Fruit fly (Drosophila melanogaster) whole organism, embryonic: ENCODE data around the gene CG15717.

Experiments used
- Antp ChIP-seq: fragments of 200-800 bp; sonication (Bioruptor generic); optimal IDR thresholded peaks from 3 replicates; lab custom pipeline; 2016; ENCODE audit warnings: missing biosample characterization, missing genetic modification characterization
- Blimp-1 ChIP-seq: fragments of 200-800 bp; sonication (Bioruptor generic); optimal IDR thresholded peaks from 3 replicates; lab custom pipeline; 2018; ENCODE audit warnings: missing biosample characterization, missing genetic modification characterization, mild to moderate bottlenecking, moderate library complexity, missing genetic modification reagents
- Bteb2 ChIP-seq: fragments of 200-800 bp; sonication (Bioruptor generic); optimal IDR thresholded peaks from 2 replicates; lab custom pipeline; 2016; ENCODE audit warnings: missing biosample characterization, missing genetic modification characterization
- C15 ChIP-seq: fragments of 200-800 bp; sonication (Bioruptor generic); IDR thresholded peaks from 3 replicates; pipeline ENCODE4 v1.3.6; 2022; ENCODE audit warnings: missing biosample characterization, missing genetic modification characterization
- CG12236 ChIP-seq: fragments of 200-800 bp; sonication (Bioruptor generic); optimal IDR thresholded peaks from 2 replicates; lab custom pipeline; 2016; ENCODE audit warnings: missing biosample characterization, missing genetic modification characterization
- CG13424 ChIP-seq: fragments of 200-800 bp; sonication (Bioruptor generic); optimal IDR thresholded peaks from 2 replicates; lab custom pipeline; 2019; ENCODE audit warnings: missing biosample characterization, mild to moderate bottlenecking, missing genetic modification characterization, moderate library complexity
- CG13624 ChIP-seq: fragments of 200-800 bp; sonication (Bioruptor generic); optimal IDR thresholded peaks from 2 replicates; lab custom pipeline; 2016; ENCODE audit warnings: missing biosample characterization, missing genetic modification characterization
- CG15601 ChIP-seq: fragments of 200-800 bp; sonication (Bioruptor generic); optimal IDR thresholded peaks from 3 replicates; lab custom pipeline; 2019; ENCODE audit warnings: missing biosample characterization, mild to moderate bottlenecking, missing genetic modification characterization, moderate library complexity
- CG17361 ChIP-seq: fragments of 200-800 bp; sonication (Bioruptor generic); IDR thresholded peaks from 3 replicates; pipeline ENCODE4 v1.3.6; 2022; ENCODE audit warnings: missing biosample characterization, missing genetic modification characterization
- CG18599 ChIP-seq: fragments of 200-800 bp; sonication (Bioruptor generic); optimal IDR thresholded peaks from 3 replicates; lab custom pipeline; 2017; ENCODE audit warnings: missing biosample characterization, missing genetic modification characterization, mild to moderate bottlenecking, moderate library complexity, missing genetic modification reagents
- CG18764 ChIP-seq: fragments of 200-800 bp; sonication (Bioruptor generic); optimal IDR thresholded peaks from 3 replicates; lab custom pipeline; 2016; ENCODE audit warnings: missing biosample characterization, missing genetic modification characterization
- CG2116 ChIP-seq: fragments of 200-800 bp; sonication (Bioruptor generic); optimal IDR thresholded peaks from 3 replicates; lab custom pipeline; 2018; ENCODE audit warnings: missing biosample characterization, mild to moderate bottlenecking, missing genetic modification characterization
- CG2202 ChIP-seq: fragments of 200-800 bp; sonication (Bioruptor generic); optimal IDR thresholded peaks from 2 replicates; lab custom pipeline; 2018; ENCODE audit warnings: missing biosample characterization, mild to moderate bottlenecking, missing genetic modification characterization
- CG2678 ChIP-seq: fragments of 200-800 bp; sonication (Bioruptor generic); optimal IDR thresholded peaks from 3 replicates; lab custom pipeline; 2019; ENCODE audit warnings: missing biosample characterization, mild to moderate bottlenecking, missing genetic modification characterization, moderate library complexity
- CG3163 ChIP-seq: fragments of 200-800 bp; sonication (Bioruptor generic); optimal IDR thresholded peaks from 3 replicates; lab custom pipeline; 2016; ENCODE audit warnings: missing biosample characterization, missing genetic modification characterization
- CG32772 ChIP-seq: fragments of 200-800 bp; sonication (Bioruptor generic); IDR thresholded peaks from 2 replicates; pipeline ENCODE4 v1.3.6; 2022; ENCODE audit warnings: missing biosample characterization, missing genetic modification characterization
- CG3838 ChIP-seq: fragments of 200-800 bp; sonication (Bioruptor generic); optimal IDR thresholded peaks from 3 replicates; lab custom pipeline; 2016; ENCODE audit warnings: missing biosample characterization, missing genetic modification characterization
- CG3847 ChIP-seq: fragments of 200-800 bp; sonication (Bioruptor generic); IDR thresholded peaks from 2 replicates; pipeline ENCODE4 v1.3.6; 2022; ENCODE audit warnings: missing biosample characterization, missing genetic modification characterization
- CG4360 ChIP-seq: fragments of 200-800 bp; sonication (Bioruptor generic); IDR thresholded peaks from 2 replicates; pipeline ENCODE4 v1.3.6; 2022; ENCODE audit warnings: missing biosample characterization, missing genetic modification characterization
- CG4707 ChIP-seq: fragments of 200-800 bp; sonication (Bioruptor generic); optimal IDR thresholded peaks from 2 replicates; lab custom pipeline; 2018; ENCODE audit warnings: missing biosample characterization, mild to moderate bottlenecking, missing genetic modification characterization, moderate library complexity
- CG6791 ChIP-seq: fragments of 200-800 bp; sonication (Bioruptor generic); IDR thresholded peaks from 3 replicates; pipeline ENCODE4 v1.3.6; 2022; ENCODE audit warnings: missing biosample characterization, missing genetic modification characterization; ENCODE audit not compliant: partially characterized antibody
- CG6854 ChIP-seq: fragments of 200-800 bp; sonication (Bioruptor generic); optimal IDR thresholded peaks from 3 replicates; lab custom pipeline; 2017; ENCODE audit warnings: missing biosample characterization, mild to moderate bottlenecking, missing genetic modification characterization
- CG8944 ChIP-seq: fragments of 200-800 bp; sonication (Bioruptor generic); optimal IDR thresholded peaks from 3 replicates; lab custom pipeline; 2016; ENCODE audit warnings: missing biosample characterization, missing genetic modification characterization
- Dp ChIP-seq: fragments of 200-800 bp; sonication (Bioruptor generic); optimal IDR thresholded peaks from 2 replicates; lab custom pipeline; 2018; ENCODE audit warnings: missing biosample characterization, mild to moderate bottlenecking, missing genetic modification characterization, moderate library complexity
- Drgx ChIP-seq: fragments of 200-800 bp; sonication (Bioruptor generic); IDR thresholded peaks from 2 replicates; pipeline ENCODE4 v1.3.6; 2022; ENCODE audit warnings: missing biosample characterization, missing genetic modification characterization
- Eip74EF ChIP-seq, 2 experiments: fragments of 200-800 bp in 1 of 2; fragments of >200 bp in 1 of 2; sonication (Bioruptor generic) in 1 of 2; optimal IDR thresholded peaks; 2 replicates each; lab custom pipeline; 2017 to 2019; ENCODE audit warnings: missing biosample characterization in 2 of 2, missing genetic modification characterization in 2 of 2, mild to moderate bottlenecking in 1 of 2, moderate library complexity in 1 of 2
- H15 ChIP-seq: fragments of 200-800 bp; sonication (Bioruptor generic); IDR thresholded peaks from 3 replicates; pipeline ENCODE4 v1.3.6; 2022; ENCODE audit warnings: missing biosample characterization, missing genetic modification characterization
- HLH4C ChIP-seq: fragments of 200-800 bp; sonication (Bioruptor generic); IDR thresholded peaks from 3 replicates; pipeline ENCODE4 v1.3.6; 2022; ENCODE audit warnings: missing biosample characterization, missing genetic modification characterization; ENCODE audit not compliant: partially characterized antibody
- Lpt ChIP-seq: fragments of >200 bp; optimal IDR thresholded peaks from 2 replicates; lab custom pipeline; 2018; ENCODE audit warnings: missing biosample characterization, missing genetic modification characterization
- Sry-δ ChIP-seq: fragments of 200-800 bp; sonication (Bioruptor generic); optimal IDR thresholded peaks from 2 replicates; lab custom pipeline; 2016; ENCODE audit warnings: missing biosample characterization, missing genetic modification characterization
- ara ChIP-seq: fragments of 200-800 bp; sonication (Bioruptor generic); IDR thresholded peaks from 2 replicates; pipeline ENCODE4 v1.3.6; 2022; ENCODE audit warnings: missing biosample characterization, missing genetic modification characterization
- chinmo ChIP-seq: fragments of 200-800 bp; sonication (Bioruptor generic); IDR thresholded peaks from 4 replicates; pipeline ENCODE4 v1.3.6; 2022; ENCODE audit warnings: missing biosample characterization, missing genetic modification characterization; ENCODE audit not compliant: partially characterized antibody
- danr ChIP-seq: fragments of 200-800 bp; sonication (Bioruptor generic); IDR thresholded peaks from 2 replicates; pipeline ENCODE4 v1.3.6; 2022; ENCODE audit warnings: missing biosample characterization, missing genetic modification characterization
- disco-r ChIP-seq: fragments of 200-800 bp; sonication (Bioruptor generic); optimal IDR thresholded peaks from 2 replicates; lab custom pipeline; 2016; ENCODE audit warnings: missing biosample characterization, missing genetic modification characterization
- dysf ChIP-seq: fragments of 200-800 bp; sonication (Bioruptor generic); IDR thresholded peaks from 3 replicates; pipeline ENCODE4 v1.3.6; 2022; ENCODE audit warnings: missing biosample characterization, missing genetic modification characterization
- eyg ChIP-seq: fragments of 200-800 bp; sonication (Bioruptor generic); optimal IDR thresholded peaks from 3 replicates; lab custom pipeline; 2016; ENCODE audit warnings: missing biosample characterization, missing genetic modification characterization
- fd96Cb ChIP-seq: fragments of 200-800 bp; sonication (Bioruptor generic); optimal IDR thresholded peaks from 2 replicates; lab custom pipeline; 2018; ENCODE audit warnings: missing biosample characterization, mild to moderate bottlenecking, missing genetic modification characterization, moderate library complexity
- kah ChIP-seq: fragments of 200-800 bp; sonication (Bioruptor generic); optimal IDR thresholded peaks from 2 replicates; lab custom pipeline; 2018; ENCODE audit warnings: missing biosample characterization, mild to moderate bottlenecking, missing genetic modification characterization
- kni ChIP-seq: fragments of 200-800 bp; sonication (Bioruptor generic); optimal IDR thresholded peaks from 3 replicates; lab custom pipeline; 2017; ENCODE audit warnings: mild to moderate bottlenecking, missing biosample characterization, missing genetic modification reagents, missing genetic modification characterization
- lov ChIP-seq, 2 experiments: fragments of 200-800 bp in 1 of 2; fragments of >200 bp in 1 of 2; sonication (Bioruptor generic) in 1 of 2; IDR thresholded peaks in 1 of 2; optimal IDR thresholded peaks in 1 of 2; 2 replicates in 1 of 2; 3 replicates in 1 of 2; pipeline versions ENCODE4 v1.3.6 to Lab custom; 2017 to 2022; ENCODE audit warnings: missing biosample characterization in 1 of 2, missing genetic modification characterization in 1 of 2
- mam ChIP-seq: fragments of 200-800 bp; sonication (Bioruptor generic); optimal IDR thresholded peaks from 3 replicates; lab custom pipeline; 2016; ENCODE audit warnings: missing biosample characterization, missing genetic modification characterization
- nmo ChIP-seq: fragments of 200-800 bp; sonication (Bioruptor generic); optimal IDR thresholded peaks from 2 replicates; lab custom pipeline; 2018; ENCODE audit warnings: missing biosample characterization, mild to moderate bottlenecking, missing genetic modification characterization, moderate library complexity
- row ChIP-seq: fragments of 200-800 bp; sonication (Bioruptor generic); IDR thresholded peaks from 3 replicates; pipeline ENCODE4 v1.3.6; 2022; ENCODE audit warnings: missing biosample characterization, missing genetic modification characterization
- tna ChIP-seq: fragments of 200-800 bp; sonication (Bioruptor generic); IDR thresholded peaks from 2 replicates; pipeline ENCODE4 v1.3.6; 2022; ENCODE audit warnings: missing biosample characterization, missing genetic modification characterization; ENCODE audit not compliant: partially characterized antibody
- unc-4 ChIP-seq: fragments of 200-800 bp; sonication (Bioruptor generic); IDR thresholded peaks from 2 replicates; pipeline ENCODE4 v1.3.6; 2022; ENCODE audit warnings: missing biosample characterization, missing genetic modification characterization; ENCODE audit not compliant: partially characterized antibody
- usp ChIP-seq: fragments of >200 bp; optimal IDR thresholded peaks from 2 replicates; lab custom pipeline; 2017; ENCODE audit warnings: missing biosample characterization, missing genetic modification characterization

The CG15717 gene

dm6 chrX:13090656-13091261, 38.0 kb upstream of the CG15717 start, which contains the start of gene lic (continued):
- TF ChIP-seq CG3847 (GFP tag; lab: Robert Waterston, UW) (no peak), row (GFP tag; lab: Robert Waterston, UW) (peak; percentile 44; the same call in 2 of the 3 replicates), Bteb2 (no peak), ara (GFP tag; lab: Robert Waterston, UW) (no peak), Sry-δ (peak; percentile 81), tna (GFP tag; lab: Robert Waterston, UW) (peak; percentile 82), H15 (GFP tag; lab: Robert Waterston, UW) (no peak), CG8944 (GFP tag; lab: Kevin White, UChicago) (no peak), C15 (GFP tag; lab: Robert Waterston, UW) (no peak), kah (GFP tag; lab: Kevin White, UChicago) (no peak), Lpt (no peak)

dm6 chrX:13091859-13092258, 36.9 kb upstream of the CG15717 start:
- TF ChIP-seq unc-4 (GFP tag; lab: Robert Waterston, UW) (no peak), CG32772 (no peak), CG6854 (GFP tag; lab: Kevin White, UChicago) (no peak), CG4707 (no peak), CG15601 (tag; lab: Kevin White, UChicago) (no peak), CG4360 (no peak), CG3838 (GFP tag; lab: Kevin White, UChicago) (no peak), kni (no peak), CG2202 (no peak), Antp (GFP tag; lab: Kevin White, UChicago) (no peak), danr (GFP tag; lab: Robert Waterston, UW) (no peak), CG2678 (tag; lab: Kevin White, UChicago) (no peak), Blimp-1 (GFP tag; lab: Kevin White, UChicago) (no peak), CG12236 (GFP tag; lab: Kevin White, UChicago) (no peak), CG3163 (GFP tag; lab: Kevin White, UChicago) (no peak)

- TF ChIP-seq CG6791 (peak; percentile 86), Eip74EF (GFP tag; optimal IDR thresholded peaks at IDR 0.05; lab: Kevin White, UChicago) (no peak), HLH4C (peak; percentile 85), CG13624 (GFP tag; lab: Kevin White, UChicago) (peak; percentile 44), Drgx (GFP tag; lab: Robert Waterston, UW) (peak; percentile 66), CG18764 (no peak), usp (GFP tag; lab: Kevin White, UChicago) (no peak), mam (peak; percentile 34), CG17361 (peak; percentile 30; the same call in 1 of the 3 replicates), CG18599 (GFP tag; lab: Kevin White, UChicago) (peak; percentile 56), dysf (GFP tag; lab: Robert Waterston, UW) (peak; percentile 55; the same call in 2 of the 3 replicates), fd96Cb (tag; lab: Kevin White, UChicago) (peak; percentile 5), CG13424 (tag; lab: Kevin White, UChicago) (peak; percentile 37), unc-4 (GFP tag; lab: Robert Waterston, UW) (peak; percentile 73), lov (optimal IDR thresholded peaks at IDR 0.05; lab: Kevin White, UChicago) (no peak), lov (GFP tag; IDR thresholded peaks at IDR 0.05; lab: Robert Waterston, UW) (no peak), nmo (GFP tag; lab: Kevin White, UChicago) (peak; percentile 42), CG2116 (GFP tag; lab: Kevin White, UChicago) (peak; percentile 97), eyg (GFP tag; lab: Kevin White, UChicago) (no peak), disco-r (no peak), Dp (peak; percentile 66), chinmo (GFP tag; lab: Robert Waterston, UW) (peak; percentile 54; the same call in 2 of the 4 replicates)
Observed at dm6 chrX:13094085-13094764, 34.5 kb upstream of the CG15717 start, which contains the start of gene CG2200. TSS of gene CG2200 (plus strand) at chrX:13094299.
